Worm (Caenorhabditis elegans) whole organism, L3 larva: Measurements from ENCODE around the gene sli-1.
A peak's percentile ranks its signal among the peaks of the same experiment; 100 is the strongest.

Experiments
- R02D3.7 ChIP-seq: fragments of 150-350 bp; optimal IDR thresholded peaks from 2 replicates; lab custom pipeline; 2014; ENCODE audit warnings: missing biosample characterization, missing genetic modification characterization
- ZK546.5 ChIP-seq: sonication (generic microtip); optimal IDR thresholded peaks from 2 replicates; lab custom pipeline; 2017; ENCODE audit warnings: missing biosample characterization, missing genetic modification characterization
- aly-2 ChIP-seq: fragments of 150-350 bp; optimal IDR thresholded peaks from 2 replicates; lab custom pipeline; 2014; ENCODE audit warnings: missing biosample characterization, missing genetic modification characterization
- ama-1 ChIP-seq: fragments of 150-350 bp; optimal IDR thresholded peaks from 2 replicates; lab custom pipeline; 2018
- ceh-16 ChIP-seq: sonication (generic microtip); optimal IDR thresholded peaks from 2 replicates; lab custom pipeline; 2017; ENCODE audit warnings: missing biosample characterization, missing genetic modification characterization
- daf-12 ChIP-seq: fragments of 150-350 bp; optimal IDR thresholded peaks from 2 replicates; lab custom pipeline; 2014; ENCODE audit warnings: missing biosample characterization, missing genetic modification reagents, missing genetic modification characterization
- egl-27 ChIP-seq: sonication (generic microtip); optimal IDR thresholded peaks from 4 replicates; lab custom pipeline; 2017; ENCODE audit warnings: missing biosample characterization, missing genetic modification reagents, missing genetic modification characterization
- egl-5 ChIP-seq: fragments of 150-350 bp; optimal IDR thresholded peaks from 2 replicates; lab custom pipeline; 2017; ENCODE audit warnings: missing biosample characterization, missing genetic modification reagents, missing genetic modification characterization, inconsistent platforms
- elt-1 ChIP-seq: fragments of 150-350 bp; optimal IDR thresholded peaks from 2 replicates; lab custom pipeline; 2014; ENCODE audit warnings: missing biosample characterization, missing genetic modification characterization
- elt-2 ChIP-seq: sonication (generic microtip); optimal IDR thresholded peaks from 2 replicates; lab custom pipeline; 2016; ENCODE audit warnings: missing genetic modification reagents, mild to moderate bottlenecking, missing genetic modification characterization, missing compliant biosample characterization
- elt-3 ChIP-seq, 3 experiments: fragments of 150-350 bp in 1 of 3; sonication (generic microtip) in 2 of 3; optimal IDR thresholded peaks; 2 replicates in 2 of 3; 4 replicates in 1 of 3; lab custom pipeline; 2014 to 2017; ENCODE audit warnings: missing biosample characterization in 3 of 3, missing genetic modification characterization in 3 of 3
- eor-1 ChIP-seq, 2 experiments: fragments of 150-350 bp; optimal IDR thresholded peaks; 2 replicates each; lab custom pipeline; 2014 to 2018; ENCODE audit warnings: missing biosample characterization in 2 of 2, missing genetic modification characterization in 2 of 2
- fkh-10 ChIP-seq: sonication (generic microtip); optimal IDR thresholded peaks from 2 replicates; lab custom pipeline; 2017; ENCODE audit warnings: missing biosample characterization, missing genetic modification reagents, missing genetic modification characterization
- fkh-2 ChIP-seq: fragments of 150-350 bp; optimal IDR thresholded peaks from 2 replicates; lab custom pipeline; 2014; ENCODE audit warnings: missing biosample characterization, missing genetic modification reagents, missing genetic modification characterization
- fos-1 ChIP-seq: fragments of 150-350 bp; optimal IDR thresholded peaks from 2 replicates; lab custom pipeline; 2014; ENCODE audit warnings: missing biosample characterization, missing genetic modification characterization
- hmg-11 ChIP-seq: sonication (generic microtip); optimal IDR thresholded peaks from 2 replicates; lab custom pipeline; 2016; ENCODE audit warnings: missing genetic modification characterization, missing compliant biosample characterization
- jun-1 ChIP-seq: fragments of 150-350 bp; optimal IDR thresholded peaks from 2 replicates; lab custom pipeline; 2014; ENCODE audit warnings: missing biosample characterization, missing genetic modification reagents, missing genetic modification characterization
- lin-15B ChIP-seq: fragments of 150-350 bp; optimal IDR thresholded peaks from 2 replicates; lab custom pipeline; 2014; ENCODE audit warnings: missing biosample characterization, missing genetic modification characterization
- lsy-12 ChIP-seq: sonication (generic microtip); optimal IDR thresholded peaks from 2 replicates; lab custom pipeline; 2016; ENCODE audit warnings: mild to moderate bottlenecking, missing genetic modification characterization, missing compliant biosample characterization
- mdl-1 ChIP-seq: fragments of 150-350 bp; optimal IDR thresholded peaks from 2 replicates; lab custom pipeline; 2014; ENCODE audit warnings: missing biosample characterization, missing genetic modification characterization
- mml-1 ChIP-seq: fragments of 150-350 bp; sonication (generic microtip); optimal IDR thresholded peaks from 3 replicates; lab custom pipeline; 2014; ENCODE audit warnings: missing biosample characterization, missing genetic modification characterization
- nfya-1 ChIP-seq: sonication (generic microtip); optimal IDR thresholded peaks from 2 replicates; lab custom pipeline; 2017; ENCODE audit warnings: missing genetic modification characterization, mild to moderate bottlenecking, missing compliant biosample characterization, antibody characterized with exemption, moderate library complexity; ENCODE audit not compliant: insufficient read depth
- nhr-11 ChIP-seq: fragments of 150-350 bp; optimal IDR thresholded peaks from 2 replicates; lab custom pipeline; 2014; ENCODE audit warnings: missing biosample characterization, missing genetic modification characterization
- nhr-12 ChIP-seq: fragments of 150-350 bp; optimal IDR thresholded peaks from 2 replicates; lab custom pipeline; 2014; ENCODE audit warnings: missing biosample characterization, missing genetic modification characterization
- nhr-23 ChIP-seq: fragments of 150-350 bp; optimal IDR thresholded peaks from 2 replicates; lab custom pipeline; 2014; ENCODE audit warnings: missing biosample characterization, missing genetic modification reagents, missing genetic modification characterization
- nhr-25 ChIP-seq: sonication (generic microtip); optimal IDR thresholded peaks from 2 replicates; lab custom pipeline; 2017; ENCODE audit warnings: missing biosample characterization, missing genetic modification characterization
- nhr-28 ChIP-seq: fragments of 150-350 bp; optimal IDR thresholded peaks from 2 replicates; lab custom pipeline; 2014; ENCODE audit warnings: missing biosample characterization, missing genetic modification characterization
- nhr-43 ChIP-seq: sonication (generic microtip); optimal IDR thresholded peaks from 2 replicates; lab custom pipeline; 2016; ENCODE audit warnings: mild to moderate bottlenecking, missing genetic modification characterization, missing compliant biosample characterization; ENCODE audit not compliant: poor library complexity, severe bottlenecking
- nhr-67 ChIP-seq: fragments of 150-350 bp; optimal IDR thresholded peaks from 2 replicates; lab custom pipeline; 2014; ENCODE audit warnings: missing biosample characterization, missing genetic modification characterization
- nhr-76 ChIP-seq: fragments of 150-350 bp; sonication (generic microtip); optimal IDR thresholded peaks from 5 replicates; lab custom pipeline; 2014; ENCODE audit warnings: missing biosample characterization, missing genetic modification characterization
- pha-4 ChIP-seq: fragments of 150-350 bp; optimal IDR thresholded peaks from 2 replicates; lab custom pipeline; 2014; ENCODE audit warnings: missing biosample characterization, missing genetic modification reagents, missing genetic modification characterization
- pqm-1 ChIP-seq: fragments of 150-350 bp; optimal IDR thresholded peaks from 2 replicates; lab custom pipeline; 2017; ENCODE audit warnings: missing biosample characterization, missing genetic modification characterization, inconsistent platforms
- sea-2 ChIP-seq: fragments of 150-350 bp; sonication (generic microtip); optimal IDR thresholded peaks from 4 replicates; lab custom pipeline; 2014; ENCODE audit warnings: missing biosample characterization, missing genetic modification reagents, missing genetic modification characterization
- skn-1 ChIP-seq: fragments of 150-350 bp; optimal IDR thresholded peaks from 2 replicates; lab custom pipeline; 2014; ENCODE audit warnings: missing biosample characterization, missing genetic modification characterization
- snpc-4 ChIP-seq: fragments of 150-350 bp; optimal IDR thresholded peaks from 2 replicates; lab custom pipeline; 2014; ENCODE audit warnings: missing biosample characterization, missing genetic modification characterization
- tbx-2 ChIP-seq: sonication (generic microtip); optimal IDR thresholded peaks from 2 replicates; lab custom pipeline; 2016; ENCODE audit warnings: mild to moderate bottlenecking, missing genetic modification characterization, missing compliant biosample characterization
- unc-39 ChIP-seq: sonication (generic microtip); optimal IDR thresholded peaks from 4 replicates; lab custom pipeline; 2017; ENCODE audit warnings: missing biosample characterization, missing genetic modification characterization
- zag-1 ChIP-seq: fragments of 150-350 bp; optimal IDR thresholded peaks from 2 replicates; lab custom pipeline; 2014; ENCODE audit warnings: missing biosample characterization, missing genetic modification characterization
- ztf-11 ChIP-seq: fragments of 150-350 bp; optimal IDR thresholded peaks from 2 replicates; lab custom pipeline; 2014; ENCODE audit warnings: missing biosample characterization, missing genetic modification characterization
- ztf-4 ChIP-seq: fragments of 150-350 bp; optimal IDR thresholded peaks from 2 replicates; lab custom pipeline; 2014; ENCODE audit warnings: missing biosample characterization, missing genetic modification characterization

The sli-1 gene

ce11 chrX:725868-726267 is at the start of gene sli-1:
TSS of gene sli-1 (minus strand) at chrX:725968.
- TF ChIP-seq tbx-2 (tag; lab: Kevin White, UChicago) (no peak), nhr-11 (tag; lab: Kevin White, UChicago) (no peak), eor-1 (tag; optimal IDR thresholded peaks at IDR 0.05; lab: Kevin White, UChicago) (no peak), jun-1 (tag; lab: Kevin White, UChicago) (no peak), elt-3 (tag; optimal IDR thresholded peaks at IDR 0.05; lab: Kevin White, UChicago) (no peak), egl-5 (no peak), nhr-67 (no peak), pha-4 (tag; lab: Kevin White, UChicago) (no peak), nhr-12 (tag; lab: Kevin White, UChicago) (no peak), R02D3.7 (tag; lab: Kevin White, UChicago) (no peak), unc-39 (tag; lab: Kevin White, UChicago) (no peak), snpc-4 (tag; lab: Kevin White, UChicago) (no peak), fkh-10 (GFP tag; lab: Kevin White, UChicago) (no peak)

ce11 chrX:772184-772583 is 46.4 kb upstream of the sli-1 start, which contains the start of gene T04G9.4:
TSS of gene T04G9.4 (plus strand) at chrX:772476.
- no peak for TF ChIP-seq tbx-2 (tag; lab: Kevin White, UChicago)
- no peak for TF ChIP-seq hmg-11
- TF ChIP-seq nhr-25 (tag; lab: Kevin White, UChicago), result peak; percentile 75
- TF ChIP-seq snpc-4 (tag; lab: Kevin White, UChicago), result no peak
- no peak for TF ChIP-seq ztf-4 (tag; lab: Kevin White, UChicago)
- peak; percentile 26 for TF ChIP-seq elt-1 (tag; lab: Kevin White, UChicago)
- TF ChIP-seq nhr-23 (tag; lab: Kevin White, UChicago), result peak; percentile 24

- TF ChIP-seq ceh-16 (tag; lab: Kevin White, UChicago) (no peak), nhr-23 (tag; lab: Kevin White, UChicago) (no peak), mdl-1 (no peak), pha-4 (tag; lab: Kevin White, UChicago) (no peak), lin-15B (tag; lab: Kevin White, UChicago) (no peak), ama-1 (lab: Kevin White, UChicago) (no peak), elt-2 (tag; lab: Kevin White, UChicago) (no peak), tbx-2 (tag; lab: Kevin White, UChicago) (no peak), jun-1 (tag; lab: Kevin White, UChicago) (no peak), aly-2 (tag; lab: Kevin White, UChicago) (no peak), nhr-25 (tag; lab: Kevin White, UChicago) (no peak), skn-1 (no peak), egl-27 (tag; lab: Kevin White, UChicago) (no peak), egl-5 (no peak)
- TF ChIP-seq, all 47 proteins: peak for 0
Measured at ce11 chrX:770537-770936, 44.8 kb upstream of the sli-1 start, which contains the start of gene T04G9.7. TSS of gene T04G9.7 (plus strand) at chrX:770837.

ce11 chrX:769550-769949 is 43.8 kb upstream of the sli-1 start:
- no peak for TF ChIP-seq nhr-76 (tag; lab: Kevin White, UChicago)

ce11 chrX:768061-768646 is 42.4 kb upstream of the sli-1 start, which contains the start of the genes trap-2 and ile-2:
TSS of gene trap-2 (minus strand) at chrX:768069.
TSS of gene ile-2 (plus strand) at chrX:768596.
- TF ChIP-seq egl-5, result peak; percentile 90
- TF ChIP-seq daf-12 (tag; lab: Kevin White, UChicago), result no peak
- TF ChIP-seq aly-2 (tag; lab: Kevin White, UChicago), result no peak
- no peak for TF ChIP-seq zag-1 (tag; lab: Kevin White, UChicago)
- peak; percentile 16 for TF ChIP-seq fkh-2 (tag; lab: Kevin White, UChicago)
- peak; percentile 98 for TF ChIP-seq nfya-1
- no peak for TF ChIP-seq nhr-28 (tag; lab: Kevin White, UChicago)
- TF ChIP-seq mml-1 (tag; lab: Kevin White, UChicago), result no peak
- TF ChIP-seq nhr-67, result no peak
- no peak for TF ChIP-seq ceh-16 (tag; lab: Kevin White, UChicago)
- no peak for TF ChIP-seq mdl-1
- TF ChIP-seq nhr-76 (tag; lab: Kevin White, UChicago), result no peak
- peak; percentile 20 for TF ChIP-seq ama-1 (lab: Kevin White, UChicago)
- TF ChIP-seq elt-2 (tag; lab: Kevin White, UChicago), result peak; percentile 90
- TF ChIP-seq nhr-11 (tag; lab: Kevin White, UChicago), result no peak
- TF ChIP-seq pqm-1 (tag; lab: Kevin White, UChicago), result peak; percentile 64
- peak; percentile 53 for TF ChIP-seq ZK546.5 (tag; lab: Kevin White, UChicago)
- TF ChIP-seq nhr-43 (tag; lab: Kevin White, UChicago), result peak; percentile 89
- peak; percentile 55 for TF ChIP-seq elt-1 (tag; lab: Kevin White, UChicago)
- peak; percentile 96 for TF ChIP-seq lin-15B (tag; lab: Kevin White, UChicago)
- peak in 2 of 3 experiments; percentile 66 to 74 for TF ChIP-seq elt-3 (tag; optimal IDR thresholded peaks at IDR 0.05; lab: Kevin White, UChicago)
- TF ChIP-seq sea-2 (GFP tag; lab: Kevin White, UChicago), result no peak
- no peak for TF ChIP-seq fkh-10 (GFP tag; lab: Kevin White, UChicago)
- peak; percentile 91 for TF ChIP-seq snpc-4 (tag; lab: Kevin White, UChicago)
- TF ChIP-seq ztf-11, result no peak
- TF ChIP-seq lsy-12 (tag; lab: Kevin White, UChicago), result peak; percentile 85
- peak; percentile 89 for TF ChIP-seq jun-1 (tag; lab: Kevin White, UChicago)
- peak; percentile 94 for TF ChIP-seq nhr-23 (tag; lab: Kevin White, UChicago)
- peak; percentile 68 for TF ChIP-seq tbx-2 (tag; lab: Kevin White, UChicago)
- peak; percentile 52 for TF ChIP-seq egl-27 (tag; lab: Kevin White, UChicago)
- peak; percentile 84 for TF ChIP-seq fos-1 (tag; lab: Kevin White, UChicago)
- peak; percentile 22 for TF ChIP-seq ztf-4 (tag; lab: Kevin White, UChicago)
